Worm (Caenorhabditis elegans): ENCODE measurements around the gene msp-65.

The msp-65 gene

DNA sequence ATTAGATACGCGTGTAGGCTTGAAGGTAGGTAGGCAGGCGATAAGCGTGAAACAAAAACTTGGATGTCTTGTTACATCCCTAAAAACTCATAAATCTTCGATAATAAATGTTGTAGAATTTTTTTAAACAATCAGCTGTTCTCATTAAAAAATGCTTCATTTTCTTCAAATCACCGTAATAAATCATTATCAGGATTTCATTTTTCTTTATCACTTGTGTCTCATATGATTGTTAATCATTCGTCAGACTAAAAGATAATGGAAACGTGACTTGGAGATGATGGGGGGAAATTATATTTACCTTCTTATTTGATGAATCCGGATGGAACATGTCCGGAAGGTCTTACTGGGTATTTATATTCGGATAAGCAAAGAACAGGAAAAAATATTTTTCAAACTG lies 17.2 kb downstream of the msp-65 start:
- TF ChIP-seq jun-1 (tag; optimal IDR thresholded peaks at IDR 0.05) (no peak), elt-2 (tag; optimal IDR thresholded peaks at IDR 0.05) (no peak), nhr-85 (tag) (peak; percentile 55), ceh-88 (GFP tag; IDR thresholded peaks at IDR 0.05) (no peak), ztf-11 (tag; optimal IDR thresholded peaks at IDR 0.05) (no peak), C16A3.4 (tag; optimal IDR thresholded peaks at IDR 0.05) (no peak), snu-23 (GFP tag; optimal IDR thresholded peaks at IDR 0.05) (no peak), lin-15B (tag; optimal IDR thresholded peaks at IDR 0.05) (no peak), swsn-7 (tag; optimal IDR thresholded peaks at IDR 0.05) (no peak), unc-30 (tag; optimal IDR thresholded peaks at IDR 0.05) (no peak), alr-1 (tag; optimal IDR thresholded peaks at IDR 0.05; ENCODE audit: borderline replicate concordance) (no peak), lin-35 (GFP tag; optimal IDR thresholded peaks at IDR 0.05) (peak in 1 of 2 experiments; percentile 38), fos-1 (tag; optimal IDR thresholded peaks at IDR 0.05) (no peak), mef-2 (tag; optimal IDR thresholded peaks at IDR 0.05) (no peak), unc-86 (tag; optimal IDR thresholded peaks at IDR 0.05) (no peak), ets-5 (GFP tag; IDR thresholded peaks at IDR 0.05) (no peak), dpl-1 (GFP tag; optimal IDR thresholded peaks at IDR 0.05) (no peak), pag-3 (tag; optimal IDR thresholded peaks at IDR 0.05; ENCODE audit: borderline replicate concordance, insufficient read depth) (no peak), isw-1 (GFP tag; IDR thresholded peaks at IDR 0.05) (no peak), sup-37 (GFP tag; optimal IDR thresholded peaks at IDR 0.05) (no peak), nhr-77 (tag; optimal IDR thresholded peaks at IDR 0.05) (no peak), elt-3 (tag; optimal IDR thresholded peaks at IDR 0.05) (peak in 2 of 6 experiments; percentile 65 to 78), nhr-47 (tag; optimal IDR thresholded peaks at IDR 0.05) (no peak), blmp-1 (tag; optimal IDR thresholded peaks at IDR 0.05) (peak; percentile 76), sptf-1 (tag; optimal IDR thresholded peaks at IDR 0.05) (no peak), lin-14 (GFP tag; optimal IDR thresholded peaks at IDR 0.05) (no peak), fkh-10 (GFP tag; optimal IDR thresholded peaks at IDR 0.05) (no peak), Y116A8C.19 (tag; optimal IDR thresholded peaks at IDR 0.05; ENCODE audit: borderline replicate concordance) (no peak), lir-3 (tag; optimal IDR thresholded peaks at IDR 0.05; ENCODE audit: poor library complexity) (no peak), ama-1 (optimal IDR thresholded peaks at IDR 0.05) (no peak), vab-15 (tag; optimal IDR thresholded peaks at IDR 0.05) (no peak), pax-3 (tag; optimal IDR thresholded peaks at IDR 0.05) (no peak), C04F5.9 (tag; optimal IDR thresholded peaks at IDR 0.05) (no peak), C34B4.2 (tag; optimal IDR thresholded peaks at IDR 0.05) (no peak), tlp-1 (tag; optimal IDR thresholded peaks at IDR 0.05) (no peak), skn-1 (tag; optimal IDR thresholded peaks at IDR 0.05) (no peak), ztf-4 (tag; optimal IDR thresholded peaks at IDR 0.05) (no peak), aha-1 (tag; optimal IDR thresholded peaks at IDR 0.05) (no peak), F16B12.6 (tag; optimal IDR thresholded peaks at IDR 0.05) (no peak), efl-1 (optimal IDR thresholded peaks at IDR 0.05) (no peak), efl-1 (GFP tag; optimal IDR thresholded peaks at IDR 0.05 in 1 of 2) (no peak), unc-98 (GFP tag; IDR thresholded peaks at IDR 0.05) (no peak), nhr-20 (tag; optimal IDR thresholded peaks at IDR 0.05) (peak; percentile 8)

DNA sequence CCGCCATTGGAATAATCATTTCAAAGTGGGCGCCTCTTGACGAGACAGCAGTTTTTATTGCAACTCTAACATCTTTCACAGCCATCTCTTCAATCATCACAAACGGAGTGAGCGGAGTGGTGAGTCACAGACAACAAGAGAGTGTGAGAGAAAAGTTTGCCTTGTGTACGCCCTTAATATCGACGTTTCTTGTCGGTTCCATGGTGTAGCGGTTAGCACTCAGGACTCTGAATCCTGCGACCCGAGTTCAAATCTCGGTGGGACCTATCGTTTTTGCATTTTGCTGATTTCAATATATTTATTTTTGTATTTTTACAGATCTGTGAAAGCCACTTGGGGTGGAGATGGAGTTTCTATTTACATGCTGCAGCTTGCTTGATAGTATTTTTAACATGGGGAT lies 18.2 kb downstream of the msp-65 start:
- TF ChIP-seq hlh-17 (GFP tag; optimal IDR thresholded peaks at IDR 0.05; ENCODE audit: borderline replicate concordance): no peak
- TF ChIP-seq vab-15 (tag; optimal IDR thresholded peaks at IDR 0.05): peak; percentile 13
- TF ChIP-seq nhr-90 (tag; optimal IDR thresholded peaks at IDR 0.05; ENCODE audit: poor library complexity): peak; percentile 70
- peak; percentile 64 for TF ChIP-seq C16A3.4 (tag; optimal IDR thresholded peaks at IDR 0.05)
- peak; percentile 50 for TF ChIP-seq tbx-2 (tag; optimal IDR thresholded peaks at IDR 0.05)
- TF ChIP-seq pqm-1 (tag; optimal IDR thresholded peaks at IDR 0.05): no peak
- no peak for TF ChIP-seq zag-1 (tag; optimal IDR thresholded peaks at IDR 0.05)
- TF ChIP-seq unc-62 (GFP tag; optimal IDR thresholded peaks at IDR 0.05): no peak
- TF ChIP-seq fkh-10 (GFP tag; optimal IDR thresholded peaks at IDR 0.05): peak; percentile 55
- TF ChIP-seq egl-13 (tag; optimal IDR thresholded peaks at IDR 0.05): no peak
- peak; percentile 39 for TF ChIP-seq ceh-8 (GFP tag; optimal IDR thresholded peaks at IDR 0.05)
- TF ChIP-seq dpl-1 (GFP tag; optimal IDR thresholded peaks at IDR 0.05): peak; percentile 9 to 52 (median 38)
- TF ChIP-seq ceh-82 (tag; optimal IDR thresholded peaks at IDR 0.05): peak; percentile 31 to 69 (median 57)
- no peak for TF ChIP-seq nhr-84 (tag; optimal IDR thresholded peaks at IDR 0.05)
- no peak for TF ChIP-seq nhr-85 (tag)
- peak; percentile 32 for TF ChIP-seq lin-13 (GFP tag; optimal IDR thresholded peaks at IDR 0.05)
- peak; percentile 20 for TF ChIP-seq nhr-237 (tag; optimal IDR thresholded peaks at IDR 0.05)
- no peak for TF ChIP-seq lin-39 (tag; optimal IDR thresholded peaks at IDR 0.05)

All from whole organism, L1 larva.